Worm (Caenorhabditis elegans): ENCODE data around the gene chdh-1.

chdh-1 gene

ce11 chrII:8664533-8664932 lies 34.2 kb downstream of the chdh-1 start, which contains the start of gene etc-1:
Gene etc-1 (plus strand): TSS chrII:8664833.
- TF ChIP-seq unc-62 (GFP tag; optimal IDR thresholded peaks at IDR 0.05 in 1 of 2) (peak in 1 of 2 experiments; percentile 34), unc-62 (tag; optimal IDR thresholded peaks at IDR 0.05) (no peak), nhr-102 (tag; optimal IDR thresholded peaks at IDR 0.05) (no peak), ztf-7 (tag; optimal IDR thresholded peaks at IDR 0.05) (no peak), ama-1 (optimal IDR thresholded peaks at IDR 0.05) (peak; percentile 11), skn-1 (tag; optimal IDR thresholded peaks at IDR 0.05) (no peak), F37D6.2 (tag; optimal IDR thresholded peaks at IDR 0.05) (no peak)

ce11 chrII:8661539-8661938 lies 37.2 kb downstream of the chdh-1 start, which contains the start of the genes piga-1 and eif-2Bepsilon:
Gene piga-1 (minus strand): TSS chrII:8661712.
Gene eif-2Bepsilon (plus strand): TSS chrII:8661869.
- TF ChIP-seq hif-1 (tag; optimal IDR thresholded peaks at IDR 0.05), result peak in 1 of 2 experiments; percentile 3
- TF ChIP-seq skn-1 (tag; optimal IDR thresholded peaks at IDR 0.05), result no peak
- no peak for TF ChIP-seq lin-29 (GFP tag; IDR thresholded peaks at IDR 0.05)
- TF ChIP-seq rbr-2 (tag; optimal IDR thresholded peaks at IDR 0.05), result peak; percentile 16
- peak; percentile 49 for TF ChIP-seq dpl-1 (GFP tag; optimal IDR thresholded peaks at IDR 0.05)
- no peak for TF ChIP-seq lin-39 (tag; optimal IDR thresholded peaks at IDR 0.05)
- TF ChIP-seq dve-1 (tag; optimal IDR thresholded peaks at IDR 0.05; ENCODE audit: insufficient read depth), result peak; percentile 22
- no peak for TF ChIP-seq hmg-1.1 (GFP tag; IDR thresholded peaks at IDR 0.05)
- no peak for TF ChIP-seq pha-4 (GFP tag; IDR thresholded peaks at IDR 0.05)
- TF ChIP-seq pha-4 (tag; optimal IDR thresholded peaks at IDR 0.05), result no peak
- no peak for TF ChIP-seq daf-8 (GFP tag; IDR thresholded peaks at IDR 0.05)
- no peak for TF ChIP-seq daf-16 (GFP tag; optimal IDR thresholded peaks at IDR 0.05)
- TF ChIP-seq daf-16 (tag; optimal IDR thresholded peaks at IDR 0.05), result no peak
- TF ChIP-seq nhr-102 (tag; optimal IDR thresholded peaks at IDR 0.05), result no peak
- no peak for TF ChIP-seq unc-62 (GFP tag; optimal IDR thresholded peaks at IDR 0.05 in 1 of 2)
- TF ChIP-seq unc-62 (tag; optimal IDR thresholded peaks at IDR 0.05), result no peak
- TF ChIP-seq hlh-11 (tag; optimal IDR thresholded peaks at IDR 0.05), result no peak
- TF ChIP-seq lin-38 (GFP tag; IDR thresholded peaks at IDR 0.05), result peak; percentile 90
- TF ChIP-seq mdl-1 (tag; optimal IDR thresholded peaks at IDR 0.05), result peak in 1 of 2 experiments; percentile 75
- TF ChIP-seq nhr-77 (tag; optimal IDR thresholded peaks at IDR 0.05), result peak; percentile 16
- TF ChIP-seq arid-1 (GFP tag; conservative IDR thresholded peaks at IDR 0.05), result no peak
- peak; percentile 53 for TF ChIP-seq mes-2 (tag; optimal IDR thresholded peaks at IDR 0.05; ENCODE audit: poor library complexity, severe bottlenecking)
- no peak for TF ChIP-seq nhr-6 (tag; optimal IDR thresholded peaks at IDR 0.05)
- peak; percentile 24 for TF ChIP-seq mxl-3 (GFP tag; optimal IDR thresholded peaks at IDR 0.05)

- TF ChIP-seq R02D3.7 (tag; optimal IDR thresholded peaks at IDR 0.05) (no peak), mes-2 (tag; optimal IDR thresholded peaks at IDR 0.05; ENCODE audit: poor library complexity, severe bottlenecking) (no peak), mxl-3 (GFP tag; optimal IDR thresholded peaks at IDR 0.05) (no peak), unc-62 (GFP tag; optimal IDR thresholded peaks at IDR 0.05 in 1 of 2) (peak in 1 of 2 experiments; percentile 5), unc-62 (tag; optimal IDR thresholded peaks at IDR 0.05) (no peak), ceh-62 (tag; optimal IDR thresholded peaks at IDR 0.05) (no peak), ama-1 (optimal IDR thresholded peaks at IDR 0.05) (peak; percentile 43), dve-1 (tag; optimal IDR thresholded peaks at IDR 0.05; ENCODE audit: insufficient read depth) (no peak), ceh-32 (tag; optimal IDR thresholded peaks at IDR 0.05; ENCODE audit: poor library complexity) (no peak), sdz-12 (GFP tag; optimal IDR thresholded peaks at IDR 0.05) (no peak)
Measured at ce11 chrII:8658835-8659234, 39.9 kb downstream of the chdh-1 start, which contains the start of gene atg-10. Gene atg-10 (plus strand): TSS chrII:8659135.

- no peak for TF ChIP-seq gei-8 (GFP tag; optimal IDR thresholded peaks at IDR 0.05)
- TF ChIP-seq ceh-32 (tag; optimal IDR thresholded peaks at IDR 0.05; ENCODE audit: poor library complexity), result no peak
- TF ChIP-seq aha-1 (tag), result peak; percentile 4
- no peak for TF ChIP-seq tag-97 (GFP tag; IDR thresholded peaks at IDR 0.05)
- no peak for TF ChIP-seq egl-27 (tag; optimal IDR thresholded peaks at IDR 0.05)
- peak in 1 of 2 experiments; percentile 64 for TF ChIP-seq mdl-1 (tag; optimal IDR thresholded peaks at IDR 0.05)
- no peak for TF ChIP-seq nhr-237 (tag; optimal IDR thresholded peaks at IDR 0.05)
- peak; percentile 72 for TF ChIP-seq hlh-30 (tag; optimal IDR thresholded peaks at IDR 0.05; ENCODE audit: insufficient read depth)
- TF ChIP-seq fos-1 (tag; optimal IDR thresholded peaks at IDR 0.05), result no peak
- TF ChIP-seq mes-2 (tag; optimal IDR thresholded peaks at IDR 0.05; ENCODE audit: poor library complexity, severe bottlenecking), result peak; percentile 23
- TF ChIP-seq nhr-28 (tag; optimal IDR thresholded peaks at IDR 0.05), result peak; percentile 81
- TF ChIP-seq daf-8 (GFP tag; IDR thresholded peaks at IDR 0.05), result no peak
- TF ChIP-seq zfp-2 (tag; optimal IDR thresholded peaks at IDR 0.05), result no peak
- no peak for TF ChIP-seq lin-39 (tag; optimal IDR thresholded peaks at IDR 0.05)
- TF ChIP-seq attf-4 (tag; optimal IDR thresholded peaks at IDR 0.05), result no peak
- no peak for TF ChIP-seq tra-1 (GFP tag; IDR thresholded peaks at IDR 0.05)
- no peak for TF ChIP-seq pqm-1 (tag; optimal IDR thresholded peaks at IDR 0.05)
- TF ChIP-seq ztf-11 (tag; optimal IDR thresholded peaks at IDR 0.05), result no peak
- no peak for TF ChIP-seq unc-39 (tag; optimal IDR thresholded peaks at IDR 0.05)
- no peak for TF ChIP-seq mxl-2 (GFP tag; conservative IDR thresholded peaks at IDR 0.05)
Measured at ce11 chrII:8650644-8651159, 48.0 kb downstream of the chdh-1 start, which contains the start of gene pyr-1. Gene pyr-1 (plus strand): TSS chrII:8651109.

Data from whole organism, L4 larva.